Worm (Caenorhabditis elegans) whole organism, early embryonic: ENCODE results near the gene B0228.7.

ENCODE experiments used
- B0310.2 ChIP-seq: sonication (generic microtip); optimal IDR thresholded peaks from 2 replicates; lab custom pipeline; 2016; ENCODE audit warnings: mild to moderate bottlenecking, missing genetic modification characterization, missing compliant biosample characterization
- F13C5.2 ChIP-seq: sonication (generic microtip); optimal IDR thresholded peaks from 2 replicates; lab custom pipeline; 2017; ENCODE audit warnings: mild to moderate bottlenecking, missing genetic modification characterization, inconsistent platforms, missing compliant biosample characterization
- aly-1 ChIP-seq: sonication (generic microtip); optimal IDR thresholded peaks from 2 replicates; lab custom pipeline; 2016; ENCODE audit warnings: missing genetic modification characterization, missing compliant biosample characterization
- ama-1 ChIP-seq: fragments of 150-350 bp; optimal IDR thresholded peaks from 2 replicates; lab custom pipeline; 2014
- ceh-13 ChIP-seq: fragments of 200-800 bp; sonication (Bioruptor generic); optimal IDR thresholded peaks from 2 replicates; lab custom pipeline; 2018; ENCODE audit warnings: mild to moderate bottlenecking, missing genetic modification characterization, missing compliant biosample characterization
- ceh-36 ChIP-seq: sonication (generic microtip); optimal IDR thresholded peaks from 2 replicates; lab custom pipeline; 2016; ENCODE audit warnings: missing genetic modification characterization, inconsistent platforms, missing compliant biosample characterization
- ets-7 ChIP-seq: sonication (generic microtip); optimal IDR thresholded peaks from 2 replicates; lab custom pipeline; 2016; ENCODE audit warnings: missing genotype, missing genetic modification characterization, missing compliant biosample characterization
- flt-1 ChIP-seq: fragments of 200-800 bp; sonication (Bioruptor generic); IDR thresholded peaks from 2 replicates; pipeline ENCODE4 v1.3.6; 2022; ENCODE audit warnings: missing genetic modification characterization, missing compliant biosample characterization
- hmbx-1 ChIP-seq: sonication (generic microtip); optimal IDR thresholded peaks from 2 replicates; lab custom pipeline; 2016; ENCODE audit warnings: mild to moderate bottlenecking, missing genetic modification characterization, missing compliant biosample characterization
- hmg-4 ChIP-seq: fragments of 200-800 bp; sonication (Bioruptor generic); optimal IDR thresholded peaks from 2 replicates; lab custom pipeline; 2018; ENCODE audit warnings: mild to moderate bottlenecking, missing genetic modification characterization, missing compliant biosample characterization
- hnd-1 ChIP-seq: sonication (generic microtip); optimal IDR thresholded peaks from 2 replicates; lab custom pipeline; 2016; ENCODE audit warnings: missing genetic modification characterization, missing compliant biosample characterization
- pes-1 ChIP-seq: fragments of 200-800 bp; sonication (Bioruptor generic); IDR thresholded peaks from 2 replicates; pipeline ENCODE4 v1.3.6; 2022; ENCODE audit warnings: missing genetic modification reagents, missing genetic modification characterization, missing compliant biosample characterization
- scrt-1 ChIP-seq: fragments of 200-800 bp; sonication (Bioruptor generic); IDR thresholded peaks from 2 replicates; pipeline ENCODE4 v1.3.6; 2022; ENCODE audit warnings: missing genetic modification characterization, missing compliant biosample characterization
- sea-1 ChIP-seq: fragments of 200-800 bp; sonication (Bioruptor generic); conservative IDR thresholded peaks from 2 replicates; pipeline ENCODE4 v1.3.6; 2022; ENCODE audit warnings: missing genetic modification characterization, missing compliant biosample characterization
- tbx-11 ChIP-seq: fragments of 200-800 bp; sonication (Bioruptor generic); IDR thresholded peaks from 2 replicates; pipeline ENCODE4 v1.3.6; 2022; ENCODE audit warnings: missing genetic modification characterization, missing compliant biosample characterization
- tbx-37 ChIP-seq: fragments of 200-800 bp; sonication (Bioruptor generic); conservative IDR thresholded peaks from 2 replicates; pipeline ENCODE4 v1.3.6; 2022; ENCODE audit warnings: missing genetic modification reagents, missing genetic modification characterization, missing compliant biosample characterization
- tra-4 ChIP-seq: sonication (generic microtip); optimal IDR thresholded peaks from 2 replicates; lab custom pipeline; 2017; ENCODE audit warnings: missing genetic modification characterization, missing compliant biosample characterization

Gene B0228.7

DNA sequence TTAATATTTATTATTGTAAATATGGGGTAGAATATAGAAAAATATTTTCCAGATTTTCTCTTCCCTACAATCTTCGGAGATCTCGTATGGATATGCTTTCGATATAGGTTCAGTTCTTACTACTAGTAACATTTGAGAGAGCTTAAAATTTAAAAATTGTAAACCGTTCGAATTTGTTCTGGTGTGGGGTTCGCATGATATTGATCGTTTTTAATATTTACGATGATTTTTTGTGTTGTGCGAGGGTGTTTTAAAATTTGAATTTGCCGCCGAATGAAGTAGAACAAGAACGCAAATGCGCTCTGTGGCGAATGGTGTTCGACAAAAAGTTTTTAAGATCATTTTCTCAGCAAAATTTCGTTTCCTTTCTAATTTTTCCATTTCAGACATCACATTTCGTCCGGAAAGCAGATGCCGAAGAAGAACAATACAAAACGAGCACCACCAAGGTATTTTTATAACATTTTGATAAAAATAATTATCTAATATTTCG lies 24.7 kb upstream of the B0228.7 start, which contains the start of gene skr-17:
Gene skr-17 (plus strand): TSS at position 51 of the 493 bp plus-strand sequence.
- TF ChIP-seq ceh-36 (tag; lab: Kevin White, UChicago) (no peak), ets-7 (no peak), hmg-4 (GFP tag; lab: Kevin White, UChicago) (no peak), pes-1 (GFP tag; lab: Robert Waterston, UW) (no peak), F13C5.2 (tag; lab: Kevin White, UChicago) (no peak), aly-1 (tag; lab: Kevin White, UChicago) (no peak), tbx-37 (GFP tag; lab: Robert Waterston, UW) (no peak)

DNA sequence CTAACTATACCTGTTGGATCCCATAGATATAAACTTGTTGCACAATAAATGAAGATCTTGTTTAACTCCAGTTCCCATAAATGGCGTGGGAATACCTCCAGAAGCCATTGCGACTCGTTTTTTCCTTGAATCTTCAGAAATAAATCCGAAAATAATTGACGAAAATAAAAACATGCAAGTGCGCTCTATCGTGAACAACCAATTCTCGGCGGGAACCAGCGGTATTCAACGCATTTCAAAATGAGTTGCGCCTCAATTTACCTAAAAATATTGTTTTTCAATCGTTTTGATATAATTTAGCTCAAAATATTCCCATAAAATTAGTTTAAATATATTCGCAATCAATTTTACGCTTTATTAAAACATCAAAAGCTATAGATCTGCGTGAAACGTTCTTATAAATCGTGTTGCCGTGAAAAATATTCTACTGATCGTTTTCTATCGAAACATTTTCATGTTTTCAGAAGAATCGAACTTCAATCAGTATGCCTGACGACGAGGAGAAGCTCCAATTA lies 22.3 kb upstream of the B0228.7 start, which contains the start of the genes snpc-1.1 and spdl-1:
Gene snpc-1.1 (minus strand): TSS at position 200 of the 515 bp plus-strand sequence.
Gene spdl-1 (plus strand): TSS at position 465 of the 515 bp plus-strand sequence.
- TF ChIP-seq ceh-36 (tag; lab: Kevin White, UChicago) (no peak), hmbx-1 (tag; lab: Kevin White, UChicago) (no peak), ets-7 (no peak), ceh-13 (GFP tag; lab: Kevin White, UChicago) (no peak), aly-1 (tag; lab: Kevin White, UChicago) (no peak), B0310.2 (no peak), tra-4 (tag; lab: Kevin White, UChicago) (no peak), pes-1 (GFP tag; lab: Robert Waterston, UW) (no peak), F13C5.2 (tag; lab: Kevin White, UChicago) (no peak), tbx-11 (GFP tag; lab: Robert Waterston, UW) (no peak), tbx-37 (GFP tag; lab: Robert Waterston, UW) (no peak), scrt-1 (no peak), hmg-4 (GFP tag; lab: Kevin White, UChicago) (no peak), ama-1 (lab: Kevin White, UChicago) (no peak), flt-1 (GFP tag; lab: Robert Waterston, UW) (no peak), hnd-1 (no peak), sea-1 (GFP tag; lab: Robert Waterston, UW) (no peak)

DNA sequence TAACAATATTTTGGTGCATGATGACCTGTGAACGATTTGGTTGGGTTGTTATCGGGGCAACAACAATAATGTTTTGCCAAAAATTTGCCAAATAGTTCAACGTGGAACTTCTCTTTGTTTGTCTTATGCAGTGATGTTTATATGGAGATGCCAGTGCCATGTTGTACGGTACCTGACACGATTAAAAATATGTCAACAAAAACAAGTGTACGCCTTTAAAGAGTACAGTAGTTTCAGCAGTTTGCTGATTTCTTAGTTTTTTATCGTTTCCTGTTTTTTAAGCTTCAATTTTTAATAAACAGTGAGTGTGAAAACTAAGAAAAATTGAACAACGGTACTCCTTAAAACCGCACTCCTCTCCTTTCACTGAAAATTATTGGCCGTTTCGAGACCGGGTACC lies 19.4 kb upstream of the B0228.7 start:
- TF ChIP-seq tbx-11 (GFP tag; lab: Robert Waterston, UW) (no peak), scrt-1 (no peak), ceh-36 (tag; lab: Kevin White, UChicago) (no peak), aly-1 (tag; lab: Kevin White, UChicago) (no peak)

DNA sequence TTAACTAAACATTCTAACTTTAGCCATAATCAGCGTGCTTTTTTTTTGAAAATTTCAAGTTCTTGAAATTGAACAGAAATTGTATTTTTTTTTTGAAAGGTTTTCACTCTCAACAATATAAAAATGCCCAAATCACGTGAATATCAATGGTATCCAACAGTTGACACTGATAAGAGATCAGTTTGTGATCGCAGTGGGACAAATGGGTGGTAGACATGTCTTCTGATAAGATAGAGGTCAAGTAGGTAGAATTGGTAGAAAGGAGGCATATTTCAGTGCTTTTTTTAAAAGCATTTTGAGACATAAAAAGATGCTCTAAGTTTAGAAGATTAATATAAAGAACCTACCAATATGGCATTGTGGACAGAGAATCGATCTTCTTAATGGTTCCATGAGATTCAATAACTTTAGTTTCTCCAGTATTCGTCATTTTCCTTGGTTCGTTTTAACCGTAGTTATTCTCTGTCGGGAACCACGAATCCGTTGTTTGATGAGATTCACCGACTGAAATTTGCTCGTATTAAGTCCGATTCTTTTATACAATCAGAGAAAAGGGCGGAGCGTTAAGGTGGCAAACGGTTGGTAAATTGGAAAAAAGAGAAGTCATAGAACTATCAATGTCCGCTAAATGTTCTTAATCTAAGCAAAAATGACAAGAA lies 18.6 kb upstream of the B0228.7 start, which contains the start of gene mthf-1:
Gene mthf-1 (minus strand): TSS at position 504 of the 659 bp plus-strand sequence.
- TF ChIP-seq hnd-1: no peak

DNA sequence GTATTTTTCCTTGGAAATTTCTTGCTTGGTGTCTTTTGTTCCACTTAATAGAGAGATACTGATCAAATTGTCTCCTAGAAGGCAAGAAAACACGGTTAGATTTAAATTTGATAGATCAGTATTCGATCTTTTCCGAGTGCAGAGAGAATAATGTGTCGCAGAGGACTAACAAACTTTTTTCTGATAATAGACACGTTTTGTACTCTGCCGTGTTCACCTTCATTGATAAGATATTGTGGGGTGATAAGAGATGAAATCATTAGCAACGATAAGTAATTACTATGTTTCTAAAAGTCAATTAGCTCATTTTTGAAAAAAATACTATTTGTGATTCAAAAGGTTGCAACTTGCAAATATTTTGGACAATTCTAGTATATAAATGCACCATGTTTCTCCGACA lies 17.9 kb upstream of the B0228.7 start:
- no peak for TF ChIP-seq ceh-36 (tag; lab: Kevin White, UChicago)
- TF ChIP-seq tbx-11 (GFP tag; lab: Robert Waterston, UW): no peak
- no peak for TF ChIP-seq flt-1 (GFP tag; lab: Robert Waterston, UW)
- no peak for TF ChIP-seq B0310.2
- TF ChIP-seq ceh-13 (GFP tag; lab: Kevin White, UChicago): no peak
- TF ChIP-seq hmg-4 (GFP tag; lab: Kevin White, UChicago): no peak
- no peak for TF ChIP-seq ets-7
- no peak for TF ChIP-seq pes-1 (GFP tag; lab: Robert Waterston, UW)
- no peak for TF ChIP-seq hmbx-1 (tag; lab: Kevin White, UChicago)
- TF ChIP-seq hnd-1: no peak
- no peak for TF ChIP-seq ama-1 (lab: Kevin White, UChicago)

DNA sequence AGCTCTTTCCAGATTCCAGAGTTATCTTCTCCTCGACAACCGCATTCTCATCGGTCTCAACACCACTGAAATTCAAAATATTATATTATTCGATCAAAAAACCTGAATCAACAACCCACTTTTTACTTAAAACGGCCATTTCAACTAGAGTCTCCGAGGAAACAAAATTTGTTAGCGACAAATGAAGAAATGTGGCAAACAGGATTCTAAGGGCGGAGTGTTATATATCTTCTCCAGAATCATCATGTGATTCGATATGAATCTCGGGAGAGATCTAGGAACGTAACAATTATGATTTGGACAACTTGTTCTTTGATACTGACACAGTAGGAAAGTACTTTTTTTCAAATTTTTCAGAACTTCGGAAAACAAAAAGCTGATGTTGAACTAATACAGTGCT lies 17.4 kb upstream of the B0228.7 start:
- TF ChIP-seq flt-1 (GFP tag; lab: Robert Waterston, UW) (no peak), F13C5.2 (tag; lab: Kevin White, UChicago) (no peak), hmg-4 (GFP tag; lab: Kevin White, UChicago) (no peak), scrt-1 (no peak), pes-1 (GFP tag; lab: Robert Waterston, UW) (no peak), hnd-1 (no peak), aly-1 (tag; lab: Kevin White, UChicago) (no peak), tbx-37 (GFP tag; lab: Robert Waterston, UW) (no peak), hmbx-1 (tag; lab: Kevin White, UChicago) (no peak), ama-1 (lab: Kevin White, UChicago) (no peak), tbx-11 (GFP tag; lab: Robert Waterston, UW) (no peak), sea-1 (GFP tag; lab: Robert Waterston, UW) (no peak), ceh-36 (tag; lab: Kevin White, UChicago) (no peak)

DNA sequence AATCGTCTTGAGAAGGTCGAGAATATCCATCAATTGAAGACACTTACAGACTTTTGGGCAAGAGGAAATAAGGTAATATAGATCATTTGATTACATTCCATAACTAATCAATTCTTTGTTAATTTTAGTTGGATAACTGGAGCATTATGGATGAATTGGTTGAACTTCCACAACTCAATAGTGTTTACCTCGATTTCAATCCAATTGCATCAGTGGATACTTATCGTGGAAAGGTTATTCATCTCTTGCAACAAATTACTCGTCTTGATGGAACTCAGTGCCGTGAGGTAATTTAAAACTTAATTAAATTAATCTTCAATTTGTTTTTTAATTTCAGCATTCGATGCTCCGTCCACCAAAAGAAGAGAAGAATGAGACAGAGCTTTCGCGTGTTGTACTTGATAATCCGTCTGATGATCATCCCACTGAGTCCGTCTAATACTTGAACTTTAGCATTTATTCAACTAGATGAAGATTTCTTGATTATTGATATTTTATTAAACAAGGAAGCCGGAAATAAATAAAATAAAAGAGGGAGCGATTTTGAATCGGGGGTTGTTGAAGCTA lies 14.7 kb upstream of the B0228.7 start:
- TF ChIP-seq B0310.2 (no peak), tra-4 (tag; lab: Kevin White, UChicago) (no peak), F13C5.2 (tag; lab: Kevin White, UChicago) (no peak), hmg-4 (GFP tag; lab: Kevin White, UChicago) (no peak), sea-1 (GFP tag; lab: Robert Waterston, UW) (no peak), ceh-13 (GFP tag; lab: Kevin White, UChicago) (no peak), pes-1 (GFP tag; lab: Robert Waterston, UW) (no peak), hnd-1 (no peak), hmbx-1 (tag; lab: Kevin White, UChicago) (no peak), ceh-36 (tag; lab: Kevin White, UChicago) (no peak), scrt-1 (no peak), flt-1 (GFP tag; lab: Robert Waterston, UW) (no peak), tbx-37 (GFP tag; lab: Robert Waterston, UW) (no peak)
